Fruit fly (Drosophila melanogaster): ENCODE data around the gene Socs36E.

dm6 chr2L:18158622-18159043, 6.4 kb upstream of the Socs36E start:
- TF ChIP-seq tai (GFP tag; optimal IDR thresholded peaks at IDR 0.05) (no peak), Rel (GFP tag; optimal IDR thresholded peaks at IDR 0.05) (no peak), Rel (tag; optimal IDR thresholded peaks at IDR 0.05) (no peak), usp (GFP tag; optimal IDR thresholded peaks at IDR 0.05) (no peak), CG32264 (GFP tag; optimal IDR thresholded peaks at IDR 0.05) (no peak), dsf (GFP tag; optimal IDR thresholded peaks at IDR 0.05; ENCODE audit: borderline replicate concordance) (no peak), dmrt93B (GFP tag; optimal IDR thresholded peaks at IDR 0.05) (no peak), OdsH (GFP tag; optimal IDR thresholded peaks at IDR 0.05) (no peak), br (GFP tag; optimal IDR thresholded peaks at IDR 0.05) (no peak), fru (GFP tag; optimal IDR thresholded peaks at IDR 0.05) (no peak)

Measured in whole organism, wandering third instar larva.